Worm (Caenorhabditis elegans): ENCODE results near the gene rhgf-2.

DNA sequence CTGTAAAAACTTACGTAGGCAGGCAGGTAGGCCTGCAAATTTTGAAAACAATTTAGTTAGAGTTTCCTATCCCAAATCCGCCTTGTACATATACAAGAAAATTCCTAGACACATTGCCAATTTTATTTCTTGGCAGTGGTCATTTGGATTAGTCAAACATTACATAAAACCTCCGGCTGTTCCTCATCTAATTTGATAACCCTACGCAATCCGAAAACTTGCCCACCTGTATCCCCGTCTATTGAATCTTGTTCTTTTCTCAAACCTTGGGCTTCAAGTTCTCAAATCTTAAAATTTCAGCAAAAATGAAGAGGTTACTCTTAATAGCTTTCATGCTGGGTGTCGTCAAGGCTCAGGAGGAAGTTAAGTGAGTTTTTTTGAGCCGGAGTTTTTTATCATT lies 45.5 kb downstream of the rhgf-2 start, which contains the start of gene F56D3.1:
- TF ChIP-seq ref-1 (GFP tag; conservative IDR thresholded peaks at IDR 0.05) = no peak
- TF ChIP-seq ztf-29 (GFP tag; IDR thresholded peaks at IDR 0.05) = no peak
- TF ChIP-seq T22C8.4 (GFP tag; IDR thresholded peaks at IDR 0.05) = no peak
- TF ChIP-seq flt-1 (GFP tag; IDR thresholded peaks at IDR 0.05) = no peak
- TF ChIP-seq cog-1 (tag; optimal IDR thresholded peaks at IDR 0.05) = no peak
- TF ChIP-seq med-1 (GFP tag; optimal IDR thresholded peaks at IDR 0.05; ENCODE audit: insufficient read depth) = no peak
- TF ChIP-seq klf-2 (GFP tag; conservative IDR thresholded peaks at IDR 0.05) = no peak
- no peak for TF ChIP-seq ztf-23 (GFP tag; IDR thresholded peaks at IDR 0.05)
- no peak for TF ChIP-seq tab-1 (GFP tag; IDR thresholded peaks at IDR 0.05)
